Worm (Caenorhabditis elegans) whole organism, L4/young adult: ENCODE results near the gene tbx-9.

Experiments used
- W03F9.2 ChIP-seq: fragments of 150-350 bp; optimal IDR thresholded peaks from 2 replicates; lab custom pipeline; 2014; ENCODE audit warnings: missing biosample characterization, missing genetic modification characterization
- dao-5 ChIP-seq: sonication (generic microtip); optimal IDR thresholded peaks from 2 replicates; lab custom pipeline; 2016; ENCODE audit warnings: missing genotype, missing genetic modification characterization, moderate library complexity, missing compliant biosample characterization

DNA sequence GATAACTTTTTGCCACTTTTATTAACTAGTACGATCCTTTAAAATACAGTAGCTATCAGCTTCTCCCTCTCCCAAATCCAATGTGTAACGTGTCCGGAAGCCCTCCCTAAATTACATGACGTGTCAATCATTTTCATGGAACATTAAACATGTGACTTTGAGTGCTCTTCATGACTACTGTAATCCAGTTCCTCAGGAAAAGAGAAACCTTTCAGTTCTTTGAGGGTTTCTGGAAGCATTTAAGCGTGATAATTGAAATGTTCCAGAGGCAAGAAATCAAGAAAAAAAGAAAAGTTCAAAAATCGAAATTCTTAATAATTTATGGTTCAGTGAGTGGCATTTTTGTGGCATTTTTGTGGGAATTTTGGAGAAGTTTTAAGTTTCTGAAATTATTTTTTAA, 21.3 kb upstream of the tbx-9 start:
- TF ChIP-seq W03F9.2 (tag; lab: Kevin White, UChicago) (no peak), dao-5 (tag; lab: Kevin White, UChicago) (no peak)
